Worm (Caenorhabditis elegans): ENCODE data around the gene str-140.

Gene str-140

DNA sequence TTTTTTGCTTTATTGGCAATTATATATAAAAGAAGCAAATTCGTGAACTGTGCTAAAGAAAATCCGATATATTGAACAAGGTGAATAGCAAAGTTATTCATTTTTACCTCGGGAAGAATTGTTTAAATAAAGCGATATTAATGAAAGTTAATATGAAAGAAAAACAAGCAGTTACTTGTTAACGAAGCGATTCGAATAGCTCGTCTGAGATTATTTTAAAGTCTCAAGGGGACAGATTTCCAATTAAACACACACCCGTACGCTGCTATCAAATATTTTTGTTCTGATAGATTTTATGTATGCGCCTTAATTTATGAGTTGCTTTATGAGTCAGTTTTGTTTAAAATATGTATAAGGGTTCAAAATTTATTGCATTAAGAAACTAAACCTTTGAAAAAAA is at the start of gene str-140:
Gene str-140, minus strand, starts transcription at position 101 of the 400 bp plus-strand sequence.
- TF ChIP-seq ceh-9 (tag; optimal IDR thresholded peaks at IDR 0.05) = no peak
- TF ChIP-seq ztf-4 (tag; optimal IDR thresholded peaks at IDR 0.05) = no peak
- no peak for TF ChIP-seq skn-1 (tag; optimal IDR thresholded peaks at IDR 0.05)
- TF ChIP-seq nhr-23 (tag; optimal IDR thresholded peaks at IDR 0.05) = no peak
- no peak for TF ChIP-seq lin-15B (tag; optimal IDR thresholded peaks at IDR 0.05)
- TF ChIP-seq mml-1 (tag; optimal IDR thresholded peaks at IDR 0.05) = no peak
- TF ChIP-seq elt-2 (tag; optimal IDR thresholded peaks at IDR 0.05) = no peak
- no peak for TF ChIP-seq nhr-237 (tag; optimal IDR thresholded peaks at IDR 0.05)
- TF ChIP-seq R02D3.7 (tag; optimal IDR thresholded peaks at IDR 0.05) = no peak
- no peak for TF ChIP-seq sea-2 (GFP tag; optimal IDR thresholded peaks at IDR 0.05)
- no peak for TF ChIP-seq snpc-4 (tag; optimal IDR thresholded peaks at IDR 0.05)
- no peak for TF ChIP-seq egl-27 (tag; optimal IDR thresholded peaks at IDR 0.05)
- no peak for TF ChIP-seq elt-1 (tag; optimal IDR thresholded peaks at IDR 0.05)
- no peak for TF ChIP-seq mdl-1 (tag; optimal IDR thresholded peaks at IDR 0.05)
- no peak for TF ChIP-seq nfya-1 (tag; optimal IDR thresholded peaks at IDR 0.05; ENCODE audit: insufficient read depth)
- TF ChIP-seq ZK546.5 (tag; optimal IDR thresholded peaks at IDR 0.05) = no peak
- TF ChIP-seq pqm-1 (tag; optimal IDR thresholded peaks at IDR 0.05) = no peak
- no peak for TF ChIP-seq egl-5 (tag; optimal IDR thresholded peaks at IDR 0.05)

DNA sequence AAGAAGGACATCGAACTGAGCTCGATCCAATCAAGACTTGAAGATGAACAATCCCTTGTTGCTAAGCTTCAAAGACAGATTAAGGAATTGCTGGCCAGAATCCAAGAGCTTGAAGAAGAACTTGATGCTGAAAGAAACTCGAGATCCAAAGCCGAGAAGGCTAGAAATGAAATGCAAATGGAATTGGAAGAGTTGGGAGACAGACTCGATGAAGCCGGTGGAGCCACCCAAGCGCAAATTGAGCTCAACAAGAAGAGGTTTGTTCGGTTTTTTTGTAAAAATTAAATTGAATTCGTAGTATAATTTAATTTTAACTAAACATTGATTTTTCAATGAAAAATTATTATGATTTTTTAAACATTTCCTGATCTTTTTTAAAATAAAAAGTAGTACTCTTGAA is 46.8 kb upstream of the str-140 start:
- TF ChIP-seq unc-39 (tag; optimal IDR thresholded peaks at IDR 0.05) (no peak), nhr-77 (tag; optimal IDR thresholded peaks at IDR 0.05) (no peak), unc-62 (GFP tag; optimal IDR thresholded peaks at IDR 0.05) (no peak), egl-5 (tag; optimal IDR thresholded peaks at IDR 0.05) (no peak), elt-2 (tag; optimal IDR thresholded peaks at IDR 0.05) (no peak), lin-15B (tag; optimal IDR thresholded peaks at IDR 0.05) (no peak), mml-1 (tag; optimal IDR thresholded peaks at IDR 0.05) (no peak), nhr-23 (tag; optimal IDR thresholded peaks at IDR 0.05) (no peak)

ce11 chrV:8110816-8111215 is 43.1 kb upstream of the str-140 start:
- peak; percentile 70 for TF ChIP-seq pha-4 (tag; optimal IDR thresholded peaks at IDR 0.05)
- no peak for TF ChIP-seq skn-1 (tag; optimal IDR thresholded peaks at IDR 0.05)
- TF ChIP-seq elt-2 (tag; optimal IDR thresholded peaks at IDR 0.05) = no peak

DNA sequence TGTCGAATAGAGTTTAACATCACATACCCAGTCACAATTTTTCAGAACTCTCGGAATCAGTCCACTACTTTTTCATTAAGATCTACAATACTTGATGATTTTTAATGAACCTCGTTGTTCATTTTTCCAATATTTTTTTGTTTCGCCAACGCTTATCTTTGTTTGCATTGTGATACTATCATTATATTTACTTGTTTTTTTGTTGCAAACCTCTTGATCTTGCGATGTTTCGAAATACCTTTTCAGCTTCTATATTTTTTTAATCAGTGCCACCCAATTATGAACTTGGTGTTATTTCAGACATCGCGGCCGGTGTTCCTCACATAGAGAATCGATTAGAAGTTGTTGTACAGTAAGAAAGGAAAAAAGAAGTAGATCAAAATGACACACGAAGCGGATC is 41.0 kb upstream of the str-140 start, which contains the start of gene myo-5:
Gene myo-5, plus strand, starts transcription at position 301 of the 400 bp plus-strand sequence.
- TF ChIP-seq fkh-2 (tag; optimal IDR thresholded peaks at IDR 0.05) (no peak), fkh-10 (GFP tag; optimal IDR thresholded peaks at IDR 0.05) (no peak)

DNA sequence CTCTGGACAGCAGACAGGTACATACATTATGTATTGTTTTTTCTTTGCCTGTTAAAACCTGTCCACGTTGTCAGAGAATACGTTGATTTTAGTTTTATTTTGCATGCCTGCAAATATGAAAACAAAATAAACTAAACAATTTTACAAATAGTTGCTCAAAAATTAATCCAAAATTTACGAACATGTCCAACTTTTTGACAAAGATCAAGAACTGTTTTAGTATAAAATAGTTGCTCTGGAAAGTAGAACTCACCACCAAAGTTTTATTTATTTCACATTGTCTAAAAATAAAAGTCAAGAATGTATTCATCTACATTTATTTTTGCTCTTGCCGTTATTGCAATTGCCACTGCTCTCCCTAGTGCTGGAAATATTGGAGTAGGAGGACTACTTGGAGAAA is 36.8 kb upstream of the str-140 start, which contains the start of gene srlf-16:
Gene srlf-16, plus strand, starts transcription at position 301 of the 400 bp plus-strand sequence.
- TF ChIP-seq hmg-11 (tag; optimal IDR thresholded peaks at IDR 0.05) (no peak), ztf-4 (tag; optimal IDR thresholded peaks at IDR 0.05) (no peak)

DNA sequence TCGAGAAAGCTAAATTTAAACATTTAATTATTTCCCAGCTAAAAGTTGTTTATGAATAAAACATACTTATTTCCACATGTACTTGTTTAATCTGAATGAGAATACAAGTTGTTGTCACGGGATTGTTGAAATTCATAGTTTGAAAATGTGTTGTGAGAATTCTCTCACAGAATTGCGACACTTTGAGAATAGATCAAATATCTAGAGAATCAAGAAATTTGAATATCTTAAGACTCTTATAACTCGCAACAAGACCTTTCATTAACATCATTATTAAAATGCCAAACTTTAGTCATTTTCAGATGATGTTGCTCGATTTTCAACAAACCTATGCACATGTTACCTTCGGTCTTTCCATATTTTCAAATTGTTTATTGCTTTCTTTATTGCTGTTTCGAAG is 35.3 kb upstream of the str-140 start, which contains the start of gene str-90:
Gene str-90, plus strand, starts transcription at position 301 of the 400 bp plus-strand sequence.
- TF ChIP-seq mml-1 (tag; optimal IDR thresholded peaks at IDR 0.05) = no peak
- no peak for TF ChIP-seq ztf-11 (tag; optimal IDR thresholded peaks at IDR 0.05)
- TF ChIP-seq elt-3 (tag; optimal IDR thresholded peaks at IDR 0.05) = no peak
- TF ChIP-seq tbx-2 (tag; optimal IDR thresholded peaks at IDR 0.05) = no peak
- no peak for TF ChIP-seq mdl-1 (tag; optimal IDR thresholded peaks at IDR 0.05)
- no peak for TF ChIP-seq ZK546.5 (tag; optimal IDR thresholded peaks at IDR 0.05)
- no peak for TF ChIP-seq aly-2 (tag; optimal IDR thresholded peaks at IDR 0.05)
- no peak for TF ChIP-seq nhr-11 (tag; optimal IDR thresholded peaks at IDR 0.05)

- TF ChIP-seq lin-39 (tag; optimal IDR thresholded peaks at IDR 0.05) (no peak), hmg-11 (tag; optimal IDR thresholded peaks at IDR 0.05) (no peak), aly-2 (tag; optimal IDR thresholded peaks at IDR 0.05) (no peak), nfya-1 (tag; optimal IDR thresholded peaks at IDR 0.05; ENCODE audit: insufficient read depth) (no peak), nhr-43 (tag; optimal IDR thresholded peaks at IDR 0.05; ENCODE audit: poor library complexity, severe bottlenecking) (no peak), jun-1 (tag; optimal IDR thresholded peaks at IDR 0.05) (no peak), mml-1 (tag; optimal IDR thresholded peaks at IDR 0.05) (no peak), elt-1 (tag; optimal IDR thresholded peaks at IDR 0.05) (no peak), nhr-76 (tag; optimal IDR thresholded peaks at IDR 0.05) (no peak), fkh-10 (GFP tag; optimal IDR thresholded peaks at IDR 0.05) (no peak), nhr-67 (tag; optimal IDR thresholded peaks at IDR 0.05) (no peak), mdl-1 (tag; optimal IDR thresholded peaks at IDR 0.05) (no peak), ztf-4 (tag; optimal IDR thresholded peaks at IDR 0.05) (no peak), egl-5 (tag; optimal IDR thresholded peaks at IDR 0.05) (no peak), snpc-4 (tag; optimal IDR thresholded peaks at IDR 0.05) (no peak), nhr-25 (tag; optimal IDR thresholded peaks at IDR 0.05) (no peak), ceh-28 (tag; optimal IDR thresholded peaks at IDR 0.05) (no peak)
Measured at ce11 chrV:8099306-8099705, 31.6 kb upstream of the str-140 start, which contains the start of gene sdz-23. Gene sdz-23, plus strand, starts transcription at chrV:8099606.

All from whole organism, L3 larva.